Fruit fly (Drosophila melanogaster): ENCODE data around the gene Dbct.
A peak's percentile ranks its signal among the peaks of the same experiment; 100 is the strongest.

Dbct gene

dm6 chrX:15074646-15075351 is 11.1 kb upstream of the Dbct start (continued):
- TF ChIP-seq ssp (GFP tag; IDR thresholded peaks at IDR 0.05) (peak; percentile 77), CG6254 (GFP tag; optimal IDR thresholded peaks at IDR 0.05) (peak; percentile 63), CG10959 (GFP tag; IDR thresholded peaks at IDR 0.05) (peak; percentile 72), CG7963 (GFP tag; IDR thresholded peaks at IDR 0.05; ENCODE audit: partially characterized antibody) (no peak), ab (GFP tag; optimal IDR thresholded peaks at IDR 0.05) (peak; percentile 83), tio (GFP tag; optimal IDR thresholded peaks at IDR 0.05) (peak; percentile 77), klu (GFP tag; IDR thresholded peaks at IDR 0.05) (peak; percentile 82), CG18262 (tag; optimal IDR thresholded peaks at IDR 0.05) (peak; percentile 77), B-H2 (GFP tag; optimal IDR thresholded peaks at IDR 0.05) (peak; percentile 75), gsb-n (tag; optimal IDR thresholded peaks at IDR 0.05) (peak; percentile 70), onecut (GFP tag; IDR thresholded peaks at IDR 0.05) (peak; percentile 94)

dm6 chrX:15075485-15076037 is 10.4 kb upstream of the Dbct start:
- no peak for TF ChIP-seq Bgb (GFP tag; IDR thresholded peaks at IDR 0.05; ENCODE audit: partially characterized antibody)
- TF ChIP-seq CkIIα-i1 (GFP tag; IDR thresholded peaks at IDR 0.05), result no peak
- peak; percentile 84 for TF ChIP-seq pfk (GFP tag; optimal IDR thresholded peaks at IDR 0.05)

- TF ChIP-seq CG31441 (GFP tag; IDR thresholded peaks at IDR 0.05), result no peak
- no peak; the same call in 1 of the 2 replicates for TF ChIP-seq onecut (GFP tag; IDR thresholded peaks at IDR 0.05)
- no peak for TF ChIP-seq CG10654 (GFP tag; optimal IDR thresholded peaks at IDR 0.05)
- peak; percentile 88 for TF ChIP-seq row (GFP tag; IDR thresholded peaks at IDR 0.05)
- peak; percentile 10 for TF ChIP-seq CG7556 (GFP tag; optimal IDR thresholded peaks at IDR 0.05)
- no peak for TF ChIP-seq ERR (GFP tag; optimal IDR thresholded peaks at IDR 0.05)
- TF ChIP-seq fd3F (GFP tag; optimal IDR thresholded peaks at IDR 0.05), result no peak
- TF ChIP-seq cad (GFP tag; optimal IDR thresholded peaks at IDR 0.05), result no peak
- TF ChIP-seq CG10274 (GFP tag; optimal IDR thresholded peaks at IDR 0.05), result no peak
- TF ChIP-seq Dip3 (GFP tag; optimal IDR thresholded peaks at IDR 0.05), result peak; percentile 28
- TF ChIP-seq CG7987 (GFP tag; optimal IDR thresholded peaks at IDR 0.05), result no peak
- peak; percentile 0 for TF ChIP-seq NfI (GFP tag; optimal IDR thresholded peaks at IDR 0.05)
- TF ChIP-seq CG3995 (GFP tag; optimal IDR thresholded peaks at IDR 0.05), result no peak
- TF ChIP-seq CG12744 (GFP tag; optimal IDR thresholded peaks at IDR 0.05), result no peak
- TF ChIP-seq CG2116 (GFP tag; optimal IDR thresholded peaks at IDR 0.05), result no peak
- TF ChIP-seq dati (GFP tag; IDR thresholded peaks at IDR 0.05), result no peak
- TF ChIP-seq sr (GFP tag; IDR thresholded peaks at IDR 0.05), result no peak
- TF ChIP-seq chm (GFP tag; IDR thresholded peaks at IDR 0.05), result 0 out of 2 replicates have a peak, but pooled peaks have one; percentile 43
- TF ChIP-seq Neu2 (GFP tag; optimal IDR thresholded peaks at IDR 0.05; ENCODE audit: borderline replicate concordance), result no peak
- no peak for TF ChIP-seq CG8765 (GFP tag; IDR thresholded peaks at IDR 0.05)
- no peak for TF ChIP-seq odd (GFP tag; optimal IDR thresholded peaks at IDR 0.05)
- no peak for TF ChIP-seq hth (optimal IDR thresholded peaks at IDR 0.05)
- TF ChIP-seq Antp (GFP tag; optimal IDR thresholded peaks at IDR 0.05), result no peak
- peak; percentile 24 for TF ChIP-seq CG6813 (GFP tag; optimal IDR thresholded peaks at IDR 0.05)
- TF ChIP-seq CG2875 (GFP tag; optimal IDR thresholded peaks at IDR 0.05), result no peak
- peak; percentile 86 for TF ChIP-seq Ets65A (GFP tag)
- TF ChIP-seq caup (GFP tag; optimal IDR thresholded peaks at IDR 0.05; ENCODE audit: severe bottlenecking), result peak; percentile 47
- TF ChIP-seq CG42726 (GFP tag; IDR thresholded peaks at IDR 0.05; ENCODE audit: partially characterized antibody), result peak; percentile 50; the same call in 1 of the 2 replicates
- TF ChIP-seq crc (GFP tag; optimal IDR thresholded peaks at IDR 0.05), result no peak
- TF ChIP-seq CG13894 (tag; optimal IDR thresholded peaks at IDR 0.05), result peak; percentile 35
- TF ChIP-seq Jarid2 (GFP tag; optimal IDR thresholded peaks at IDR 0.05), result peak; percentile 90
- TF ChIP-seq CG30431 (GFP tag; optimal IDR thresholded peaks at IDR 0.05), result no peak
- TF ChIP-seq Six4 (GFP tag; optimal IDR thresholded peaks at IDR 0.05), result no peak
These were observed 9.8 kb upstream of the Dbct start, which contains the start of gene Lsd-2 for dm6 chrX:15076038-15076575. Gene Lsd-2, minus strand, starts transcription at chrX:15076220.

All from whole organism, embryonic.